Worm (Caenorhabditis elegans) whole organism, L3 larva: ENCODE measurements around the gene C16A3.2.

Source experiments
- R02D3.7 ChIP-seq: fragments of 150-350 bp; optimal IDR thresholded peaks from 2 replicates; lab custom pipeline; 2014; ENCODE audit warnings: missing biosample characterization, missing genetic modification characterization
- ZK546.5 ChIP-seq: sonication (generic microtip); optimal IDR thresholded peaks from 2 replicates; lab custom pipeline; 2017; ENCODE audit warnings: missing biosample characterization, missing genetic modification characterization
- ama-1 ChIP-seq: fragments of 150-350 bp; optimal IDR thresholded peaks from 2 replicates; lab custom pipeline; 2018
- ceh-16 ChIP-seq: sonication (generic microtip); optimal IDR thresholded peaks from 2 replicates; lab custom pipeline; 2017; ENCODE audit warnings: missing biosample characterization, missing genetic modification characterization
- ceh-28 ChIP-seq: fragments of 150-350 bp; optimal IDR thresholded peaks from 2 replicates; lab custom pipeline; 2014; ENCODE audit warnings: missing biosample characterization, missing genetic modification reagents, missing genetic modification characterization
- ceh-82 ChIP-seq: fragments of 150-350 bp; optimal IDR thresholded peaks from 2 replicates; lab custom pipeline; 2014; ENCODE audit warnings: missing biosample characterization, missing genetic modification characterization
- ceh-9 ChIP-seq: sonication (generic microtip); optimal IDR thresholded peaks from 2 replicates; lab custom pipeline; 2018; ENCODE audit warnings: missing biosample characterization, missing genetic modification characterization
- daf-12 ChIP-seq: fragments of 150-350 bp; optimal IDR thresholded peaks from 2 replicates; lab custom pipeline; 2014; ENCODE audit warnings: missing biosample characterization, missing genetic modification reagents, missing genetic modification characterization
- egl-27 ChIP-seq: sonication (generic microtip); optimal IDR thresholded peaks from 4 replicates; lab custom pipeline; 2017; ENCODE audit warnings: missing biosample characterization, missing genetic modification reagents, missing genetic modification characterization
- egl-5 ChIP-seq: fragments of 150-350 bp; optimal IDR thresholded peaks from 2 replicates; lab custom pipeline; 2017; ENCODE audit warnings: missing biosample characterization, missing genetic modification reagents, missing genetic modification characterization, inconsistent platforms
- elt-1 ChIP-seq: fragments of 150-350 bp; optimal IDR thresholded peaks from 2 replicates; lab custom pipeline; 2014; ENCODE audit warnings: missing biosample characterization, missing genetic modification characterization
- elt-3 ChIP-seq, 3 experiments: fragments of 150-350 bp in 1 of 3; sonication (generic microtip) in 2 of 3; optimal IDR thresholded peaks; 2 replicates in 2 of 3; 4 replicates in 1 of 3; lab custom pipeline; 2014 to 2017; ENCODE audit warnings: missing biosample characterization in 3 of 3, missing genetic modification characterization in 3 of 3
- eor-1 ChIP-seq, 2 experiments: fragments of 150-350 bp; optimal IDR thresholded peaks; 2 replicates each; lab custom pipeline; 2014 to 2018; ENCODE audit warnings: missing biosample characterization in 2 of 2, missing genetic modification characterization in 2 of 2
- fkh-10 ChIP-seq: sonication (generic microtip); optimal IDR thresholded peaks from 2 replicates; lab custom pipeline; 2017; ENCODE audit warnings: missing biosample characterization, missing genetic modification reagents, missing genetic modification characterization
- fkh-2 ChIP-seq: fragments of 150-350 bp; optimal IDR thresholded peaks from 2 replicates; lab custom pipeline; 2014; ENCODE audit warnings: missing biosample characterization, missing genetic modification reagents, missing genetic modification characterization
- fos-1 ChIP-seq: fragments of 150-350 bp; optimal IDR thresholded peaks from 2 replicates; lab custom pipeline; 2014; ENCODE audit warnings: missing biosample characterization, missing genetic modification characterization
- hmg-11 ChIP-seq: sonication (generic microtip); optimal IDR thresholded peaks from 2 replicates; lab custom pipeline; 2016; ENCODE audit warnings: missing genetic modification characterization, missing compliant biosample characterization
- jun-1 ChIP-seq: fragments of 150-350 bp; optimal IDR thresholded peaks from 2 replicates; lab custom pipeline; 2014; ENCODE audit warnings: missing biosample characterization, missing genetic modification reagents, missing genetic modification characterization
- lin-15B ChIP-seq: fragments of 150-350 bp; optimal IDR thresholded peaks from 2 replicates; lab custom pipeline; 2014; ENCODE audit warnings: missing biosample characterization, missing genetic modification characterization
- lsy-12 ChIP-seq: sonication (generic microtip); optimal IDR thresholded peaks from 2 replicates; lab custom pipeline; 2016; ENCODE audit warnings: mild to moderate bottlenecking, missing genetic modification characterization, missing compliant biosample characterization
- mdl-1 ChIP-seq: fragments of 150-350 bp; optimal IDR thresholded peaks from 2 replicates; lab custom pipeline; 2014; ENCODE audit warnings: missing biosample characterization, missing genetic modification characterization
- mml-1 ChIP-seq: fragments of 150-350 bp; sonication (generic microtip); optimal IDR thresholded peaks from 3 replicates; lab custom pipeline; 2014; ENCODE audit warnings: missing biosample characterization, missing genetic modification characterization
- nfya-1 ChIP-seq: sonication (generic microtip); optimal IDR thresholded peaks from 2 replicates; lab custom pipeline; 2017; ENCODE audit warnings: missing genetic modification characterization, mild to moderate bottlenecking, missing compliant biosample characterization, antibody characterized with exemption, moderate library complexity; ENCODE audit not compliant: insufficient read depth
- nhr-11 ChIP-seq: fragments of 150-350 bp; optimal IDR thresholded peaks from 2 replicates; lab custom pipeline; 2014; ENCODE audit warnings: missing biosample characterization, missing genetic modification characterization
- nhr-12 ChIP-seq: fragments of 150-350 bp; optimal IDR thresholded peaks from 2 replicates; lab custom pipeline; 2014; ENCODE audit warnings: missing biosample characterization, missing genetic modification characterization
- nhr-23 ChIP-seq: fragments of 150-350 bp; optimal IDR thresholded peaks from 2 replicates; lab custom pipeline; 2014; ENCODE audit warnings: missing biosample characterization, missing genetic modification reagents, missing genetic modification characterization
- nhr-237 ChIP-seq: fragments of 150-350 bp; optimal IDR thresholded peaks from 2 replicates; lab custom pipeline; 2014; ENCODE audit warnings: missing biosample characterization, missing genetic modification characterization
- nhr-25 ChIP-seq: sonication (generic microtip); optimal IDR thresholded peaks from 2 replicates; lab custom pipeline; 2017; ENCODE audit warnings: missing biosample characterization, missing genetic modification characterization
- nhr-28 ChIP-seq: fragments of 150-350 bp; optimal IDR thresholded peaks from 2 replicates; lab custom pipeline; 2014; ENCODE audit warnings: missing biosample characterization, missing genetic modification characterization
- nhr-43 ChIP-seq: sonication (generic microtip); optimal IDR thresholded peaks from 2 replicates; lab custom pipeline; 2016; ENCODE audit warnings: mild to moderate bottlenecking, missing genetic modification characterization, missing compliant biosample characterization; ENCODE audit not compliant: poor library complexity, severe bottlenecking
- nhr-67 ChIP-seq: fragments of 150-350 bp; optimal IDR thresholded peaks from 2 replicates; lab custom pipeline; 2014; ENCODE audit warnings: missing biosample characterization, missing genetic modification characterization
- pqm-1 ChIP-seq: fragments of 150-350 bp; optimal IDR thresholded peaks from 2 replicates; lab custom pipeline; 2017; ENCODE audit warnings: missing biosample characterization, missing genetic modification characterization, inconsistent platforms
- sea-2 ChIP-seq: fragments of 150-350 bp; sonication (generic microtip); optimal IDR thresholded peaks from 4 replicates; lab custom pipeline; 2014; ENCODE audit warnings: missing biosample characterization, missing genetic modification reagents, missing genetic modification characterization
- skn-1 ChIP-seq: fragments of 150-350 bp; optimal IDR thresholded peaks from 2 replicates; lab custom pipeline; 2014; ENCODE audit warnings: missing biosample characterization, missing genetic modification characterization
- snpc-4 ChIP-seq: fragments of 150-350 bp; optimal IDR thresholded peaks from 2 replicates; lab custom pipeline; 2014; ENCODE audit warnings: missing biosample characterization, missing genetic modification characterization
- unc-39 ChIP-seq: sonication (generic microtip); optimal IDR thresholded peaks from 4 replicates; lab custom pipeline; 2017; ENCODE audit warnings: missing biosample characterization, missing genetic modification characterization
- unc-62 ChIP-seq: fragments of 150-350 bp; sonication (generic microtip); optimal IDR thresholded peaks from 4 replicates; lab custom pipeline; 2014; ENCODE audit warnings: missing biosample characterization, missing genetic modification reagents, missing genetic modification characterization
- zag-1 ChIP-seq: fragments of 150-350 bp; optimal IDR thresholded peaks from 2 replicates; lab custom pipeline; 2014; ENCODE audit warnings: missing biosample characterization, missing genetic modification characterization
- ztf-11 ChIP-seq: fragments of 150-350 bp; optimal IDR thresholded peaks from 2 replicates; lab custom pipeline; 2014; ENCODE audit warnings: missing biosample characterization, missing genetic modification characterization
- ztf-4 ChIP-seq: fragments of 150-350 bp; optimal IDR thresholded peaks from 2 replicates; lab custom pipeline; 2014; ENCODE audit warnings: missing biosample characterization, missing genetic modification characterization

The C16A3.2 gene

ce11 chrIII:6431766-6432228 lies 42.2 kb downstream of the C16A3.2 start, which contains the start of the genes mrps-17 and txdc-9 (continued):
- no peak for TF ChIP-seq unc-62 (GFP tag; lab: Kevin White, UChicago)
- TF ChIP-seq nhr-28 (tag; lab: Kevin White, UChicago): no peak
- peak; percentile 44 for TF ChIP-seq pqm-1 (tag; lab: Kevin White, UChicago)
- no peak for TF ChIP-seq sea-2
- TF ChIP-seq nhr-43 (tag; lab: Kevin White, UChicago): no peak
- peak; percentile 89 for TF ChIP-seq lin-15B (tag; lab: Kevin White, UChicago)
- no peak for TF ChIP-seq nhr-237 (tag; lab: Kevin White, UChicago)
- TF ChIP-seq skn-1 (tag; lab: Kevin White, UChicago): peak; percentile 67
- peak; percentile 1 for TF ChIP-seq ama-1 (lab: Kevin White, UChicago)
- TF ChIP-seq ceh-28: peak; percentile 59
- TF ChIP-seq fkh-10 (GFP tag; lab: Kevin White, UChicago): peak; percentile 37
- TF ChIP-seq nhr-25: peak; percentile 50
- TF ChIP-seq mml-1: no peak
- no peak for TF ChIP-seq eor-1 (tag; optimal IDR thresholded peaks at IDR 0.05; lab: Kevin White, UChicago)
- TF ChIP-seq unc-39 (tag; lab: Kevin White, UChicago): no peak
- no peak for TF ChIP-seq egl-27 (tag; lab: Kevin White, UChicago)
- TF ChIP-seq ceh-82 (tag; lab: Kevin White, UChicago): no peak
- no peak for TF ChIP-seq zag-1
- TF ChIP-seq fos-1 (tag; lab: Kevin White, UChicago): no peak
- TF ChIP-seq mdl-1: no peak
- TF ChIP-seq ceh-9 (tag; lab: Kevin White, UChicago): no peak
- TF ChIP-seq egl-5: peak; percentile 74
- TF ChIP-seq hmg-11: peak; percentile 69
- TF ChIP-seq snpc-4 (tag; lab: Kevin White, UChicago): no peak

- no peak for TF ChIP-seq fkh-2 (tag; lab: Kevin White, UChicago)
- TF ChIP-seq hmg-11: no peak
- TF ChIP-seq mdl-1: no peak
- TF ChIP-seq jun-1 (tag; lab: Kevin White, UChicago): no peak
- no peak for TF ChIP-seq nhr-28 (tag; lab: Kevin White, UChicago)
- TF ChIP-seq unc-62 (GFP tag; lab: Kevin White, UChicago): no peak
- no peak for TF ChIP-seq egl-5
- no peak for TF ChIP-seq nhr-43 (tag; lab: Kevin White, UChicago)
- no peak for TF ChIP-seq elt-3 (tag; optimal IDR thresholded peaks at IDR 0.05; lab: Kevin White, UChicago)
- no peak for TF ChIP-seq pqm-1 (tag; lab: Kevin White, UChicago)
- no peak for TF ChIP-seq elt-1 (tag; lab: Kevin White, UChicago)
- TF ChIP-seq nhr-23 (tag; lab: Kevin White, UChicago): no peak
- no peak for TF ChIP-seq nfya-1 (tag; lab: Kevin White, UChicago)
- TF ChIP-seq nhr-11 (tag; lab: Kevin White, UChicago): no peak
- no peak for TF ChIP-seq fkh-10 (GFP tag; lab: Kevin White, UChicago)
- TF ChIP-seq ztf-11 (tag; lab: Kevin White, UChicago): no peak
- TF ChIP-seq ceh-16: no peak
Observed at ce11 chrIII:6432939-6433338, 43.3 kb downstream of the C16A3.2 start, which contains the start of gene vps-16. TSS of gene vps-16 (plus strand) at chrIII:6433239.

ce11 chrIII:6436308-6436707 lies 46.7 kb downstream of the C16A3.2 start, which contains the start of gene C05D11.1:
TSS of gene C05D11.1 (plus strand) at chrIII:6436608.
- TF ChIP-seq daf-12 (no peak), lsy-12 (tag; lab: Kevin White, UChicago) (no peak), nhr-67 (no peak), elt-1 (tag; lab: Kevin White, UChicago) (no peak), eor-1 (tag; optimal IDR thresholded peaks at IDR 0.05; lab: Kevin White, UChicago) (no peak), nhr-28 (tag; lab: Kevin White, UChicago) (no peak), sea-2 (no peak), nhr-12 (tag; lab: Kevin White, UChicago) (no peak), fkh-10 (GFP tag; lab: Kevin White, UChicago) (no peak), ama-1 (lab: Kevin White, UChicago) (no peak), snpc-4 (tag; lab: Kevin White, UChicago) (no peak)

- TF ChIP-seq nfya-1 (tag; lab: Kevin White, UChicago) (no peak), nhr-237 (tag; lab: Kevin White, UChicago) (no peak), R02D3.7 (tag; lab: Kevin White, UChicago) (no peak), nhr-43 (tag; lab: Kevin White, UChicago) (no peak), ZK546.5 (no peak), ztf-4 (tag; lab: Kevin White, UChicago) (no peak)
Observed at ce11 chrIII:6439854-6440253, 50.2 kb downstream of the C16A3.2 start.
